Fruit fly (Drosophila melanogaster) whole organism, embryonic: ENCODE measurements around the gene CG31207.

Experiments
- CG11247 ChIP-seq: fragments of 200-800 bp; sonication (Bioruptor generic); IDR thresholded peaks from 2 replicates; pipeline ENCODE4 v1.3.6; 2022; ENCODE audit warnings: missing biosample characterization, missing genetic modification characterization
- CG12071 ChIP-seq: fragments of 200-800 bp; sonication (Bioruptor generic); optimal IDR thresholded peaks from 3 replicates; lab custom pipeline; 2018; ENCODE audit warnings: missing biosample characterization, mild to moderate bottlenecking, missing genetic modification characterization
- CG12155 ChIP-seq: fragments of 200-800 bp; sonication (Bioruptor generic); optimal IDR thresholded peaks from 3 replicates; lab custom pipeline; 2016; ENCODE audit warnings: missing biosample characterization, missing genetic modification characterization
- CG12659 ChIP-seq: fragments of 200-800 bp; sonication (Bioruptor generic); optimal IDR thresholded peaks from 3 replicates; lab custom pipeline; 2017; ENCODE audit warnings: mild to moderate bottlenecking, missing biosample characterization, missing genetic modification reagents, missing genetic modification characterization
- CG12769 ChIP-seq: fragments of 200-800 bp; sonication (Bioruptor generic); optimal IDR thresholded peaks from 2 replicates; lab custom pipeline; 2019; ENCODE audit warnings: missing biosample characterization, mild to moderate bottlenecking, missing genetic modification characterization, moderate library complexity
- CG14667 ChIP-seq: fragments of 200-800 bp; sonication (Bioruptor generic); IDR thresholded peaks from 2 replicates; pipeline ENCODE4 v1.3.6; 2022; ENCODE audit warnings: missing biosample characterization, missing genetic modification characterization
- CG14710 ChIP-seq: fragments of 200-800 bp; sonication (Bioruptor generic); optimal IDR thresholded peaks from 3 replicates; lab custom pipeline; 2019; ENCODE audit warnings: missing biosample characterization, mild to moderate bottlenecking, missing genetic modification characterization, moderate library complexity
- CG15073 ChIP-seq: fragments of 200-800 bp; sonication (Bioruptor generic); optimal IDR thresholded peaks from 2 replicates; lab custom pipeline; 2016; ENCODE audit warnings: missing biosample characterization, missing genetic modification characterization
- CG2129 ChIP-seq: fragments of 200-800 bp; sonication (Bioruptor generic); IDR thresholded peaks from 2 replicates; pipeline ENCODE4 v1.3.6; 2022; ENCODE audit warnings: missing biosample characterization, missing genetic modification characterization; ENCODE audit not compliant: partially characterized antibody
- CG32532 ChIP-seq: fragments of 200-800 bp; sonication (Bioruptor generic); IDR thresholded peaks from 2 replicates; pipeline ENCODE4 v1.3.6; 2022; ENCODE audit warnings: missing biosample characterization, missing genetic modification characterization
- CG32767 ChIP-seq: fragments of 200-800 bp; sonication (Bioruptor generic); IDR thresholded peaks from 2 replicates; pipeline ENCODE4 v1.3.6; 2022; ENCODE audit warnings: missing biosample characterization, missing genetic modification characterization
- CG5245 ChIP-seq: fragments of 200-800 bp; sonication (Bioruptor generic); optimal IDR thresholded peaks from 3 replicates; lab custom pipeline; 2016; ENCODE audit warnings: missing biosample characterization, missing genetic modification characterization
- CG6689 ChIP-seq: fragments of 200-800 bp; sonication (Bioruptor generic); IDR thresholded peaks from 2 replicates; pipeline ENCODE4 v1.3.6; 2022; ENCODE audit warnings: missing biosample characterization, missing genetic modification characterization
- CG7987 ChIP-seq: fragments of 200-800 bp; sonication (Bioruptor generic); optimal IDR thresholded peaks from 2 replicates; lab custom pipeline; 2018; ENCODE audit warnings: missing biosample characterization, mild to moderate bottlenecking, missing genetic modification characterization, moderate library complexity
- CG8944 ChIP-seq: fragments of 200-800 bp; sonication (Bioruptor generic); optimal IDR thresholded peaks from 3 replicates; lab custom pipeline; 2016; ENCODE audit warnings: missing biosample characterization, missing genetic modification characterization
- CG9437 ChIP-seq: fragments of 200-800 bp; sonication (Bioruptor generic); optimal IDR thresholded peaks from 2 replicates; lab custom pipeline; 2018; ENCODE audit warnings: missing biosample characterization, mild to moderate bottlenecking, missing genetic modification characterization
- Dad ChIP-seq: fragments of 200-800 bp; sonication (Bioruptor generic); optimal IDR thresholded peaks from 3 replicates; lab custom pipeline; 2016; ENCODE audit warnings: missing biosample characterization, missing genetic modification characterization
- Deaf1 ChIP-seq: fragments of 200-800 bp; optimal IDR thresholded peaks from 3 replicates; lab custom pipeline; 2019; ENCODE audit warnings: missing biosample characterization, mild to moderate bottlenecking, missing genetic modification characterization, moderate library complexity
- ERR ChIP-seq: fragments of 200-800 bp; sonication (Bioruptor generic); optimal IDR thresholded peaks from 2 replicates; lab custom pipeline; 2016; ENCODE audit warnings: missing biosample characterization, missing genetic modification characterization
- Fer3 ChIP-seq: fragments of 200-800 bp; sonication (Bioruptor generic); optimal IDR thresholded peaks from 2 replicates; lab custom pipeline; 2018; ENCODE audit warnings: missing biosample characterization, mild to moderate bottlenecking, missing genetic modification characterization, moderate library complexity
- Hr3 ChIP-seq: fragments of 200-800 bp; sonication (Bioruptor generic); optimal IDR thresholded peaks from 3 replicates; lab custom pipeline; 2016; ENCODE audit warnings: missing biosample characterization, missing genetic modification characterization
- MESR4 ChIP-seq: fragments of 200-800 bp; sonication (Bioruptor generic); optimal IDR thresholded peaks from 2 replicates; lab custom pipeline; 2018; ENCODE audit warnings: missing biosample characterization, mild to moderate bottlenecking, missing genetic modification characterization, moderate library complexity
- Nf-YC ChIP-seq: fragments of 200-800 bp; optimal IDR thresholded peaks from 3 replicates; lab custom pipeline; 2019; ENCODE audit warnings: missing biosample characterization, mild to moderate bottlenecking, missing genetic modification characterization, moderate library complexity
- Xbp1 ChIP-seq: fragments of 200-800 bp; sonication (Bioruptor generic); optimal IDR thresholded peaks from 3 replicates; lab custom pipeline; 2016; ENCODE audit warnings: missing biosample characterization, mild to moderate bottlenecking, missing genetic modification characterization
- abd-A ChIP-seq: fragments of 200-800 bp; sonication (Bioruptor generic); optimal IDR thresholded peaks from 3 replicates; lab custom pipeline; 2019; ENCODE audit warnings: missing biosample characterization, mild to moderate bottlenecking, missing genetic modification characterization, moderate library complexity
- aop ChIP-seq: fragments of 200-800 bp; sonication (Bioruptor generic); IDR thresholded peaks from 2 replicates; pipeline ENCODE4 v1.3.6; 2022; ENCODE audit warnings: missing biosample characterization, missing genetic modification characterization
- ara ChIP-seq: fragments of 200-800 bp; sonication (Bioruptor generic); IDR thresholded peaks from 2 replicates; pipeline ENCODE4 v1.3.6; 2022; ENCODE audit warnings: missing biosample characterization, missing genetic modification characterization
- bcd ChIP-seq: fragments of 200-800 bp; sonication (Bioruptor generic); optimal IDR thresholded peaks from 2 replicates; lab custom pipeline; 2017; ENCODE audit warnings: missing biosample characterization, mild to moderate bottlenecking, missing genetic modification characterization
- br ChIP-seq: fragments of >200 bp; optimal IDR thresholded peaks from 2 replicates; lab custom pipeline; 2017
- dpn ChIP-seq, 2 experiments: fragments of 200-800 bp; sonication (Bioruptor generic); optimal IDR thresholded peaks; 3 replicates each; lab custom pipeline; 2016; ENCODE audit warnings: missing biosample characterization in 2 of 2, missing genetic modification characterization in 2 of 2
- en ChIP-seq: fragments of 200-800 bp; sonication (Bioruptor generic); optimal IDR thresholded peaks from 2 replicates; lab custom pipeline; 2016; ENCODE audit warnings: missing biosample characterization, missing genetic modification characterization
- gcm2 ChIP-seq: fragments of 200-800 bp; sonication (Bioruptor generic); optimal IDR thresholded peaks from 2 replicates; lab custom pipeline; 2016; ENCODE audit warnings: missing biosample characterization, missing genetic modification characterization
- gro ChIP-seq: fragments of 200-800 bp; sonication (Bioruptor generic); optimal IDR thresholded peaks from 2 replicates; lab custom pipeline; 2016; ENCODE audit warnings: missing biosample characterization, missing genetic modification characterization
- hkb ChIP-seq, 2 experiments: fragments of 200-800 bp in 1 of 2; fragments of >200 bp in 1 of 2; sonication (Bioruptor generic) in 1 of 2; IDR thresholded peaks in 1 of 2; optimal IDR thresholded peaks in 1 of 2; 2 replicates each; pipeline versions ENCODE4 v1.3.6 to Lab custom; 2017 to 2022; ENCODE audit warnings: missing biosample characterization in 1 of 2, missing genetic modification characterization in 1 of 2
- kah ChIP-seq: fragments of 200-800 bp; sonication (Bioruptor generic); optimal IDR thresholded peaks from 2 replicates; lab custom pipeline; 2018; ENCODE audit warnings: missing biosample characterization, mild to moderate bottlenecking, missing genetic modification characterization
- mam ChIP-seq: fragments of 200-800 bp; sonication (Bioruptor generic); optimal IDR thresholded peaks from 3 replicates; lab custom pipeline; 2016; ENCODE audit warnings: missing biosample characterization, missing genetic modification characterization
- nerfin-1 ChIP-seq: fragments of 200-800 bp; sonication (Bioruptor generic); optimal IDR thresholded peaks from 3 replicates; lab custom pipeline; 2019; ENCODE audit warnings: missing biosample characterization, mild to moderate bottlenecking, missing genetic modification characterization, moderate library complexity
- p53 ChIP-seq: fragments of 200-800 bp; sonication (Bioruptor generic); optimal IDR thresholded peaks from 2 replicates; lab custom pipeline; 2016; ENCODE audit warnings: missing biosample characterization, missing genetic modification characterization
- phol ChIP-seq: fragments of 200-800 bp; sonication (Bioruptor generic); optimal IDR thresholded peaks from 3 replicates; lab custom pipeline; 2018; ENCODE audit warnings: missing biosample characterization, mild to moderate bottlenecking, missing genetic modification characterization, moderate library complexity
- pum ChIP-seq: fragments of 200-800 bp; sonication (Bioruptor generic); optimal IDR thresholded peaks from 2 replicates; lab custom pipeline; 2016; ENCODE audit warnings: missing biosample characterization, missing genetic modification characterization
- row ChIP-seq: fragments of 200-800 bp; sonication (Bioruptor generic); IDR thresholded peaks from 3 replicates; pipeline ENCODE4 v1.3.6; 2022; ENCODE audit warnings: missing biosample characterization, missing genetic modification characterization
- sd ChIP-seq: fragments of 200-800 bp; sonication (Bioruptor generic); optimal IDR thresholded peaks from 3 replicates; lab custom pipeline; 2018; ENCODE audit warnings: missing biosample characterization, mild to moderate bottlenecking, missing genetic modification characterization, moderate library complexity
- sim ChIP-seq: fragments of 200-800 bp; sonication (Bioruptor generic); IDR thresholded peaks from 2 replicates; pipeline ENCODE4 v1.3.6; 2022; ENCODE audit warnings: missing biosample characterization, missing genetic modification characterization
- slou ChIP-seq: fragments of 200-800 bp; sonication (Bioruptor generic); optimal IDR thresholded peaks from 3 replicates; lab custom pipeline; 2016; ENCODE audit warnings: missing biosample characterization, missing genetic modification characterization
- ssp ChIP-seq: fragments of 200-800 bp; sonication (Bioruptor generic); IDR thresholded peaks from 2 replicates; pipeline ENCODE4 v1.3.6; 2022; ENCODE audit warnings: missing biosample characterization, missing genetic modification characterization
- stwl ChIP-seq: fragments of 200-800 bp; sonication (Bioruptor generic); optimal IDR thresholded peaks from 3 replicates; lab custom pipeline; 2018; ENCODE audit warnings: missing biosample characterization, mild to moderate bottlenecking, missing genetic modification characterization, moderate library complexity
- tgo ChIP-seq: fragments of 200-800 bp; sonication (Bioruptor generic); IDR thresholded peaks from 3 replicates; pipeline ENCODE4 v1.3.6; 2022; ENCODE audit warnings: missing biosample characterization, missing genetic modification characterization
- trh ChIP-seq: fragments of 200-800 bp; sonication (Bioruptor generic); optimal IDR thresholded peaks from 2 replicates; lab custom pipeline; 2016; ENCODE audit warnings: missing biosample characterization, missing genetic modification characterization
- unpg ChIP-seq: fragments of 200-800 bp; sonication (Bioruptor generic); optimal IDR thresholded peaks from 3 replicates; lab custom pipeline; 2018; ENCODE audit warnings: missing biosample characterization, mild to moderate bottlenecking, missing genetic modification characterization, moderate library complexity
- zfh2 ChIP-seq: fragments of 200-800 bp; sonication (Bioruptor generic); optimal IDR thresholded peaks from 2 replicates; lab custom pipeline; 2016; ENCODE audit warnings: missing biosample characterization, missing genetic modification characterization

The CG31207 gene

dm6 chr3R:21060430-21061245 is 13.8 kb upstream of the CG31207 start, which contains the start of gene Mvl (continued):
- TF ChIP-seq en (GFP tag; lab: Kevin White, UChicago) (no peak), pum (GFP tag; lab: Kevin White, UChicago) (no peak), hkb (optimal IDR thresholded peaks at IDR 0.05; lab: Kevin White, UChicago) (peak; percentile 54), hkb (GFP tag; IDR thresholded peaks at IDR 0.05; lab: Robert Waterston, UW) (0 out of 2 replicates have a peak, but pooled peaks have one; percentile 22), trh (GFP tag; lab: Kevin White, UChicago) (no peak), aop (GFP tag; lab: Robert Waterston, UW) (no peak), tgo (GFP tag; lab: Robert Waterston, UW) (no peak), br (lab: Kevin White, UChicago) (no peak), CG12071 (no peak), nerfin-1 (no peak), stwl (peak; percentile 73), ara (GFP tag; lab: Robert Waterston, UW) (no peak), ssp (GFP tag; lab: Robert Waterston, UW) (no peak), CG12769 (tag; lab: Kevin White, UChicago) (peak; percentile 38), ERR (GFP tag; lab: Kevin White, UChicago) (peak; percentile 8), CG7987 (GFP tag; lab: Kevin White, UChicago) (peak; percentile 78), CG8944 (no peak), sim (GFP tag; lab: Robert Waterston, UW) (no peak), bcd (GFP tag; lab: Kevin White, UChicago) (no peak), mam (GFP tag; lab: Kevin White, UChicago) (no peak), Hr3 (GFP tag; lab: Kevin White, UChicago) (no peak), CG6689 (no peak), CG15073 (GFP tag; lab: Kevin White, UChicago) (no peak), CG32767 (no peak), sd (tag; lab: Kevin White, UChicago) (peak; percentile 8), Nf-YC (peak; percentile 12), Dad (GFP tag; lab: Kevin White, UChicago) (no peak), CG12659 (GFP tag; lab: Kevin White, UChicago) (peak; percentile 39), gro (peak; percentile 48), p53 (GFP tag; lab: Kevin White, UChicago) (no peak), dpn (GFP tag; optimal IDR thresholded peaks at IDR 0.05; lab: Kevin White, UChicago) (no peak), CG9437 (GFP tag; lab: Kevin White, UChicago) (no peak), zfh2 (no peak), phol (peak; percentile 2), abd-A (tag; lab: Kevin White, UChicago) (no peak), CG14710 (tag; lab: Kevin White, UChicago) (peak; percentile 34), CG14667 (no peak), CG12155 (GFP tag; lab: Kevin White, UChicago) (no peak), CG5245 (GFP tag; lab: Kevin White, UChicago) (no peak), unpg (GFP tag; lab: Kevin White, UChicago) (no peak), row (GFP tag; lab: Robert Waterston, UW) (0 out of 3 replicates have a peak, but pooled peaks have one; percentile 21), CG32532 (GFP tag; lab: Robert Waterston, UW) (no peak), Xbp1 (GFP tag; lab: Kevin White, UChicago) (no peak), kah (GFP tag; lab: Kevin White, UChicago) (peak; percentile 26), Deaf1 (tag; lab: Kevin White, UChicago) (peak; percentile 38), gcm2 (GFP tag; lab: Kevin White, UChicago) (no peak), CG11247 (GFP tag; lab: Robert Waterston, UW) (no peak), slou (GFP tag; lab: Kevin White, UChicago) (no peak), MESR4 (GFP tag; lab: Kevin White, UChicago) (peak; percentile 34), CG2129 (GFP tag; lab: Robert Waterston, UW) (no peak), Fer3 (tag; lab: Kevin White, UChicago) (no peak)
